Fruit fly (Drosophila melanogaster): ENCODE results near the gene Pdss2.
A peak's percentile ranks its signal among the peaks of the same experiment; 100 is the strongest.

Gene Pdss2

dm6 chr3L:21023364-21023763 is 4.4 kb upstream of the Pdss2 start:
- TF ChIP-seq CG13894 (tag; optimal IDR thresholded peaks at IDR 0.05) = no peak
- TF ChIP-seq Dek (tag; optimal IDR thresholded peaks at IDR 0.05) = no peak
- 0 out of 2 replicates have a peak, but pooled peaks have one; percentile 4 for TF ChIP-seq Drgx (GFP tag; IDR thresholded peaks at IDR 0.05)
- TF ChIP-seq CG3995 (GFP tag; optimal IDR thresholded peaks at IDR 0.05) = no peak
- TF ChIP-seq CG6854 (GFP tag; optimal IDR thresholded peaks at IDR 0.05) = peak; percentile 20
- TF ChIP-seq Lim3 (GFP tag; IDR thresholded peaks at IDR 0.05) = no peak
- TF ChIP-seq Mes4 (GFP tag; optimal IDR thresholded peaks at IDR 0.05) = no peak
- no peak for TF ChIP-seq Sox102F (GFP tag; optimal IDR thresholded peaks at IDR 0.05)
- no peak for TF ChIP-seq Hr3 (GFP tag; optimal IDR thresholded peaks at IDR 0.05)
- TF ChIP-seq CG4404 (GFP tag; IDR thresholded peaks at IDR 0.05) = no peak
- TF ChIP-seq CG5180 (GFP tag; optimal IDR thresholded peaks at IDR 0.05) = no peak
- TF ChIP-seq nmo (GFP tag; optimal IDR thresholded peaks at IDR 0.05) = no peak
- TF ChIP-seq Lhr (GFP tag; optimal IDR thresholded peaks at IDR 0.05) = no peak
- TF ChIP-seq CG11695 (GFP tag; IDR thresholded peaks at IDR 0.05) = no peak
- TF ChIP-seq CG30403 (GFP tag; optimal IDR thresholded peaks at IDR 0.05) = no peak
- TF ChIP-seq crc (GFP tag; optimal IDR thresholded peaks at IDR 0.05) = no peak
- TF ChIP-seq Hmr (GFP tag; optimal IDR thresholded peaks at IDR 0.05) = no peak
- no peak for TF ChIP-seq CG16779 (GFP tag; IDR thresholded peaks at IDR 0.05)
- TF ChIP-seq CG1792 (GFP tag; optimal IDR thresholded peaks at IDR 0.05) = no peak
- TF ChIP-seq CG6254 (GFP tag; optimal IDR thresholded peaks at IDR 0.05) = no peak
- no peak for TF ChIP-seq CG14710 (tag; optimal IDR thresholded peaks at IDR 0.05)
- TF ChIP-seq eve (GFP tag; optimal IDR thresholded peaks at IDR 0.05) = no peak
- TF ChIP-seq BEAF-32 (GFP tag; optimal IDR thresholded peaks at IDR 0.05) = no peak
- TF ChIP-seq CG2120 (GFP tag; optimal IDR thresholded peaks at IDR 0.05) = no peak
- no peak for TF ChIP-seq CG2875 (GFP tag; optimal IDR thresholded peaks at IDR 0.05)
- no peak for TF ChIP-seq Scr (GFP tag; IDR thresholded peaks at IDR 0.05; ENCODE audit: partially characterized antibody)
- TF ChIP-seq CkIIα-i1 (GFP tag; IDR thresholded peaks at IDR 0.05) = no peak
- no peak for TF ChIP-seq Camta (GFP tag; optimal IDR thresholded peaks at IDR 0.05)
- TF ChIP-seq CG17186 (GFP tag; optimal IDR thresholded peaks at IDR 0.05) = no peak
- TF ChIP-seq CG30431 (GFP tag; optimal IDR thresholded peaks at IDR 0.05) = no peak
- no peak for TF ChIP-seq CG3847 (GFP tag; IDR thresholded peaks at IDR 0.05)
- no peak for TF ChIP-seq CG11093 (GFP tag; IDR thresholded peaks at IDR 0.05)
- TF ChIP-seq da (GFP tag; optimal IDR thresholded peaks at IDR 0.05) = no peak
- TF ChIP-seq bigmax (GFP tag; optimal IDR thresholded peaks at IDR 0.05) = no peak
- TF ChIP-seq NC2β (GFP tag; optimal IDR thresholded peaks at IDR 0.05) = no peak
- TF ChIP-seq ap (GFP tag; IDR thresholded peaks at IDR 0.05) = no peak
- no peak for TF ChIP-seq al (GFP tag; IDR thresholded peaks at IDR 0.05)
- no peak for TF ChIP-seq ssp (GFP tag; IDR thresholded peaks at IDR 0.05)
- no peak for TF ChIP-seq CG10462 (GFP tag; optimal IDR thresholded peaks at IDR 0.05)
- TF ChIP-seq sens (GFP tag) = peak; percentile 41
- no peak for TF ChIP-seq nom (GFP tag; optimal IDR thresholded peaks at IDR 0.05)
- peak; percentile 9 for TF ChIP-seq cwo (GFP tag; optimal IDR thresholded peaks at IDR 0.05)
- TF ChIP-seq BtbVII (GFP tag; optimal IDR thresholded peaks at IDR 0.05) = no peak
- peak; percentile 68 for TF ChIP-seq kni (GFP tag; optimal IDR thresholded peaks at IDR 0.05)
- TF ChIP-seq Trl (optimal IDR thresholded peaks at IDR 0.05) = peak; percentile 90 to 92
- no peak for TF ChIP-seq Trl (GFP tag; optimal IDR thresholded peaks at IDR 0.05)
- TF ChIP-seq sd (tag; optimal IDR thresholded peaks at IDR 0.05) = peak; percentile 46
- no peak for TF ChIP-seq pho (GFP tag; optimal IDR thresholded peaks at IDR 0.05)
- TF ChIP-seq kah (GFP tag; optimal IDR thresholded peaks at IDR 0.05) = no peak
- no peak for TF ChIP-seq jumu (GFP tag; optimal IDR thresholded peaks at IDR 0.05)
- no peak for TF ChIP-seq H2.0 (GFP tag; IDR thresholded peaks at IDR 0.05)
- no peak for TF ChIP-seq Oaz (GFP tag; IDR thresholded peaks at IDR 0.05)
- TF ChIP-seq abd-A (tag; optimal IDR thresholded peaks at IDR 0.05) = peak; percentile 10
